Fruit fly (Drosophila melanogaster) whole organism, embryonic: Measurements from ENCODE around the gene Chpf.

Experiments
- Atf-2 ChIP-seq: fragments of 200-800 bp; sonication (Bioruptor generic); optimal IDR thresholded peaks from 2 replicates; lab custom pipeline; 2016; ENCODE audit warnings: missing biosample characterization, missing genetic modification characterization
- B-H1 ChIP-seq: fragments of 200-800 bp; sonication (Bioruptor generic); IDR thresholded peaks from 3 replicates; pipeline ENCODE4 v1.3.6; 2022; ENCODE audit warnings: missing biosample characterization, missing genetic modification characterization
- CG10267 ChIP-seq: fragments of 200-800 bp; sonication (Bioruptor generic); optimal IDR thresholded peaks from 2 replicates; lab custom pipeline; 2018; ENCODE audit warnings: missing biosample characterization, mild to moderate bottlenecking, missing genetic modification characterization, moderate library complexity
- CG11093 ChIP-seq: fragments of 200-800 bp; sonication (Bioruptor generic); IDR thresholded peaks from 3 replicates; pipeline ENCODE4 v1.3.6; 2022; ENCODE audit warnings: missing biosample characterization, missing genetic modification characterization
- CG13296 ChIP-seq: fragments of 200-800 bp; sonication (Bioruptor generic); optimal IDR thresholded peaks from 3 replicates; lab custom pipeline; 2018; ENCODE audit warnings: missing biosample characterization, mild to moderate bottlenecking, missing genetic modification characterization
- CG14860 ChIP-seq: fragments of 200-800 bp; sonication (Bioruptor generic); IDR thresholded peaks from 3 replicates; pipeline ENCODE4 v1.3.6; 2022; ENCODE audit warnings: missing biosample characterization, missing genetic modification characterization; ENCODE audit not compliant: partially characterized antibody
- CG15011 ChIP-seq: fragments of 200-800 bp; sonication (Bioruptor generic); optimal IDR thresholded peaks from 3 replicates; lab custom pipeline; 2018; ENCODE audit warnings: missing biosample characterization, mild to moderate bottlenecking, missing genetic modification characterization
- CG15269 ChIP-seq: fragments of 200-800 bp; sonication (Bioruptor generic); optimal IDR thresholded peaks from 2 replicates; lab custom pipeline; 2018; ENCODE audit warnings: missing biosample characterization, mild to moderate bottlenecking, missing genetic modification characterization, moderate library complexity
- CG1529 ChIP-seq: fragments of 200-800 bp; sonication (Bioruptor generic); optimal IDR thresholded peaks from 3 replicates; lab custom pipeline; 2018; ENCODE audit warnings: missing biosample characterization, missing genetic modification characterization
- CG1602 ChIP-seq: fragments of 200-800 bp; sonication (Bioruptor generic); optimal IDR thresholded peaks from 3 replicates; lab custom pipeline; 2016; ENCODE audit warnings: missing biosample characterization, missing genetic modification characterization
- CG1647 ChIP-seq: fragments of 200-800 bp; sonication (Bioruptor generic); optimal IDR thresholded peaks from 3 replicates; lab custom pipeline; 2016; ENCODE audit warnings: missing biosample characterization, missing genetic modification characterization
- CG17359 ChIP-seq: fragments of 200-800 bp; sonication (Bioruptor generic); optimal IDR thresholded peaks from 3 replicates; lab custom pipeline; 2018; ENCODE audit warnings: missing biosample characterization, mild to moderate bottlenecking, missing genetic modification characterization, moderate library complexity
- CG17361 ChIP-seq: fragments of 200-800 bp; sonication (Bioruptor generic); IDR thresholded peaks from 3 replicates; pipeline ENCODE4 v1.3.6; 2022; ENCODE audit warnings: missing biosample characterization, missing genetic modification characterization
- CG18764 ChIP-seq: fragments of 200-800 bp; sonication (Bioruptor generic); optimal IDR thresholded peaks from 3 replicates; lab custom pipeline; 2016; ENCODE audit warnings: missing biosample characterization, missing genetic modification characterization
- CG2678 ChIP-seq: fragments of 200-800 bp; sonication (Bioruptor generic); optimal IDR thresholded peaks from 3 replicates; lab custom pipeline; 2019; ENCODE audit warnings: missing biosample characterization, mild to moderate bottlenecking, missing genetic modification characterization, moderate library complexity
- CG30431 ChIP-seq: fragments of 200-800 bp; sonication (Bioruptor generic); optimal IDR thresholded peaks from 2 replicates; lab custom pipeline; 2017; ENCODE audit warnings: missing biosample characterization, missing genetic modification characterization
- CG3847 ChIP-seq: fragments of 200-800 bp; sonication (Bioruptor generic); IDR thresholded peaks from 2 replicates; pipeline ENCODE4 v1.3.6; 2022; ENCODE audit warnings: missing biosample characterization, missing genetic modification characterization
- CG43689 ChIP-seq: fragments of 200-800 bp; sonication (Bioruptor generic); IDR thresholded peaks from 2 replicates; pipeline ENCODE4 v1.3.6; 2022; ENCODE audit warnings: missing biosample characterization, missing genetic modification characterization
- CG4730 ChIP-seq: fragments of 200-800 bp; sonication (Bioruptor generic); IDR thresholded peaks from 2 replicates; pipeline ENCODE4 v1.3.6; 2022; ENCODE audit warnings: missing biosample characterization, missing genetic modification characterization
- CG6272 ChIP-seq: fragments of 200-800 bp; sonication (Bioruptor generic); IDR thresholded peaks from 2 replicates; pipeline ENCODE4 v1.3.6; 2022; ENCODE audit warnings: missing biosample characterization, missing genetic modification characterization
- CG6689 ChIP-seq: fragments of 200-800 bp; sonication (Bioruptor generic); IDR thresholded peaks from 2 replicates; pipeline ENCODE4 v1.3.6; 2022; ENCODE audit warnings: missing biosample characterization, missing genetic modification characterization
- CG7556 ChIP-seq: fragments of 200-800 bp; sonication (Bioruptor generic); optimal IDR thresholded peaks from 2 replicates; lab custom pipeline; 2017; ENCODE audit warnings: missing biosample characterization, mild to moderate bottlenecking, missing genetic modification characterization
- CG7786 ChIP-seq: fragments of 200-800 bp; sonication (Bioruptor generic); optimal IDR thresholded peaks from 2 replicates; lab custom pipeline; 2016; ENCODE audit warnings: missing biosample characterization, missing genetic modification characterization
- D19A ChIP-seq: fragments of 200-800 bp; optimal IDR thresholded peaks from 3 replicates; lab custom pipeline; 2019; ENCODE audit warnings: missing biosample characterization, mild to moderate bottlenecking, missing genetic modification characterization, moderate library complexity
- Gsc ChIP-seq: fragments of 200-800 bp; sonication (Bioruptor generic); IDR thresholded peaks from 2 replicates; pipeline ENCODE4 v1.3.6; 2022; ENCODE audit warnings: missing biosample characterization, missing genetic modification characterization
- HLH3B ChIP-seq: fragments of 200-800 bp; sonication (Bioruptor generic); IDR thresholded peaks from 2 replicates; pipeline ENCODE4 v1.3.6; 2022; ENCODE audit warnings: missing biosample characterization, missing genetic modification characterization
- Hmr ChIP-seq: fragments of 200-800 bp; sonication (Bioruptor generic); optimal IDR thresholded peaks from 3 replicates; lab custom pipeline; 2017; ENCODE audit warnings: mild to moderate bottlenecking, missing biosample characterization, missing genetic modification reagents, missing genetic modification characterization
- Hr3 ChIP-seq: fragments of 200-800 bp; sonication (Bioruptor generic); optimal IDR thresholded peaks from 3 replicates; lab custom pipeline; 2016; ENCODE audit warnings: missing biosample characterization, missing genetic modification characterization
- Hr51 ChIP-seq, 2 experiments: fragments of 200-800 bp; sonication (Bioruptor generic); optimal IDR thresholded peaks; 2 replicates in 1 of 2; 3 replicates in 1 of 2; lab custom pipeline; 2016 to 2018; ENCODE audit warnings: missing biosample characterization in 2 of 2, missing genetic modification characterization in 2 of 2, mild to moderate bottlenecking in 1 of 2, moderate library complexity in 1 of 2
- Meics ChIP-seq: fragments of 200-800 bp; sonication (Bioruptor generic); optimal IDR thresholded peaks from 2 replicates; lab custom pipeline; 2017; ENCODE audit warnings: missing biosample characterization, mild to moderate bottlenecking, missing genetic modification characterization
- Neu2 ChIP-seq: fragments of 200-800 bp; sonication (Bioruptor generic); optimal IDR thresholded peaks from 3 replicates; lab custom pipeline; 2016; ENCODE audit warnings: missing biosample characterization, missing genetic modification characterization, borderline replicate concordance
- PHDP ChIP-seq: fragments of 200-800 bp; sonication (Bioruptor generic); optimal IDR thresholded peaks from 3 replicates; lab custom pipeline; 2018; ENCODE audit warnings: missing biosample characterization, mild to moderate bottlenecking, missing genetic modification characterization, moderate library complexity
- Ptx1 ChIP-seq: fragments of 200-800 bp; sonication (Bioruptor generic); IDR thresholded peaks from 2 replicates; pipeline ENCODE4 v1.3.6; 2022; ENCODE audit warnings: missing biosample characterization, missing genetic modification characterization
- Rfx ChIP-seq: fragments of 200-800 bp; sonication (Bioruptor generic); IDR thresholded peaks from 2 replicates; pipeline ENCODE4 v1.3.6; 2022; ENCODE audit warnings: missing biosample characterization, missing genetic modification characterization
- Sry-δ ChIP-seq: fragments of 200-800 bp; sonication (Bioruptor generic); optimal IDR thresholded peaks from 2 replicates; lab custom pipeline; 2016; ENCODE audit warnings: missing biosample characterization, missing genetic modification characterization
- Stat92E ChIP-seq, 3 experiments: fragments of >200 bp in 2 of 3; fragments of 200-800 bp in 1 of 3; sonication (Bioruptor generic) in 1 of 3; optimal IDR thresholded peaks; 2 replicates each; lab custom pipeline; 2017 to 2019; ENCODE audit warnings: missing biosample characterization in 3 of 3, missing genetic modification characterization in 3 of 3, mild to moderate bottlenecking in 1 of 3, moderate library complexity in 1 of 3
- ash1 ChIP-seq: fragments of 200-800 bp; sonication (Bioruptor generic); optimal IDR thresholded peaks from 2 replicates; lab custom pipeline; 2018; ENCODE audit warnings: missing biosample characterization, mild to moderate bottlenecking, missing genetic modification characterization
- dmrt11E ChIP-seq: fragments of 200-800 bp; sonication (Bioruptor generic); optimal IDR thresholded peaks from 3 replicates; lab custom pipeline; 2018; ENCODE audit warnings: missing biosample characterization, mild to moderate bottlenecking, missing genetic modification characterization, moderate library complexity
- dpn ChIP-seq, 2 experiments: fragments of 200-800 bp; sonication (Bioruptor generic); optimal IDR thresholded peaks; 3 replicates each; lab custom pipeline; 2016; ENCODE audit warnings: missing biosample characterization in 2 of 2, missing genetic modification characterization in 2 of 2
- esg ChIP-seq: fragments of 200-800 bp; sonication (Bioruptor generic); conservative IDR thresholded peaks from 2 replicates; pipeline ENCODE4 v1.3.6; 2022; ENCODE audit warnings: missing biosample characterization, missing genetic modification characterization
- fd3F ChIP-seq: fragments of 200-800 bp; sonication (Bioruptor generic); optimal IDR thresholded peaks from 2 replicates; lab custom pipeline; 2018; ENCODE audit warnings: missing biosample characterization, mild to moderate bottlenecking, missing genetic modification characterization, moderate library complexity
- hth ChIP-seq: fragments of >200 bp; optimal IDR thresholded peaks from 2 replicates; lab custom pipeline; 2017; ENCODE audit warnings: inconsistent platforms
- kay ChIP-seq: fragments of 200-800 bp; sonication (Bioruptor generic); optimal IDR thresholded peaks from 2 replicates; lab custom pipeline; 2016; ENCODE audit warnings: missing biosample characterization, missing genetic modification characterization
- lab ChIP-seq: fragments of 200-800 bp; sonication (Bioruptor generic); optimal IDR thresholded peaks from 3 replicates; lab custom pipeline; 2017; ENCODE audit warnings: missing biosample characterization, missing genetic modification characterization, mild to moderate bottlenecking, moderate library complexity, missing genetic modification reagents
- lmd ChIP-seq: fragments of 200-800 bp; sonication (Bioruptor generic); IDR thresholded peaks from 2 replicates; pipeline ENCODE4 v1.3.6; 2022; ENCODE audit warnings: missing biosample characterization, missing genetic modification characterization
- lov ChIP-seq, 2 experiments: fragments of 200-800 bp in 1 of 2; fragments of >200 bp in 1 of 2; sonication (Bioruptor generic) in 1 of 2; IDR thresholded peaks in 1 of 2; optimal IDR thresholded peaks in 1 of 2; 2 replicates in 1 of 2; 3 replicates in 1 of 2; pipeline versions ENCODE4 v1.3.6 to Lab custom; 2017 to 2022; ENCODE audit warnings: missing biosample characterization in 1 of 2, missing genetic modification characterization in 1 of 2
- nau ChIP-seq: fragments of 200-800 bp; sonication (Bioruptor generic); optimal IDR thresholded peaks from 3 replicates; lab custom pipeline; 2017; ENCODE audit warnings: missing biosample characterization, mild to moderate bottlenecking, missing genetic modification characterization, missing genetic modification reagents
- ssp ChIP-seq: fragments of 200-800 bp; sonication (Bioruptor generic); IDR thresholded peaks from 2 replicates; pipeline ENCODE4 v1.3.6; 2022; ENCODE audit warnings: missing biosample characterization, missing genetic modification characterization
- z ChIP-seq: fragments of 200-800 bp; sonication (Bioruptor generic); IDR thresholded peaks from 3 replicates; pipeline ENCODE4 v1.3.6; 2022; ENCODE audit warnings: missing biosample characterization, missing genetic modification characterization
- zfh2 ChIP-seq: fragments of 200-800 bp; sonication (Bioruptor generic); optimal IDR thresholded peaks from 2 replicates; lab custom pipeline; 2016; ENCODE audit warnings: missing biosample characterization, missing genetic modification characterization

Gene Chpf

DNA sequence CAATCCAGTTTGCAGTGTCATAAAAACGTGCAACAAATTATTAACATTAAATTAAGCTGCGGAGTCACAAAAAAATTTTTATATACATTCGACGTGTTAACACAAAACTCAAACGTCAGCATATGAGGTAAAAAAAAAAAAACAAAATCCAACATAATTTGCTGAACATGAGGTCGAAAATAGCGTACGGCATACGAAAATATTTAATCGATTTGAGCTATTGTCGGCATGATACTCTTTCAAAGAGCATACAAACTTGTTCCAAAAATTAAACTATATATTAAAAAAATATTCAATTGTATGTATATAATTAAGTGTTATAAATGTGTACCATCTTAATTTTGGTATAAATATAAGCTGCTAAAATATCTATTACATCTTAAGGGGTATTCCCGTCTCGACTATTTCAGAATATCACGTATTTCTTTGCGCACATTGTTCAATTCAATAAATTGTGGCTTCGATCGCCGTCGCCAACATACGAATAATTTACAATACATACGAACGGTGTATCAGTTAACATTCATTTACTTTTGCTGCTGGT is 2.6 kb downstream of the Chpf start (continued):
- TF ChIP-seq Hr3 (peak; percentile 30), CG7786 (GFP tag; lab: Kevin White, UChicago) (no peak), CG2678 (tag; lab: Kevin White, UChicago) (peak; percentile 75), CG6272 (GFP tag; lab: Robert Waterston, UW) (no peak), CG13296 (GFP tag; lab: Kevin White, UChicago) (peak; percentile 38), lov (optimal IDR thresholded peaks at IDR 0.05; lab: Kevin White, UChicago) (no peak), lov (GFP tag; IDR thresholded peaks at IDR 0.05; lab: Robert Waterston, UW) (no peak), CG10267 (tag; lab: Kevin White, UChicago) (peak; percentile 37), CG17359 (tag; lab: Kevin White, UChicago) (peak; percentile 64), CG30431 (GFP tag; lab: Kevin White, UChicago) (no peak), esg (GFP tag; lab: Robert Waterston, UW) (peak; percentile 57), Atf-2 (GFP tag; lab: Kevin White, UChicago) (no peak), dmrt11E (tag; lab: Kevin White, UChicago) (no peak), CG4730 (GFP tag; lab: Robert Waterston, UW) (0 out of 2 replicates have a peak, but pooled peaks have one; percentile 13), ssp (0 out of 2 replicates have a peak, but pooled peaks have one; percentile 23), nau (GFP tag; lab: Kevin White, UChicago) (no peak), Rfx (peak; percentile 75), CG11093 (GFP tag; lab: Robert Waterston, UW) (no peak), CG3847 (GFP tag; lab: Robert Waterston, UW) (peak; percentile 60), Gsc (GFP tag; lab: Robert Waterston, UW) (no peak), fd3F (GFP tag; lab: Kevin White, UChicago) (peak; percentile 51), lab (peak; percentile 71), CG15269 (peak; percentile 77), ash1 (no peak), zfh2 (GFP tag; lab: Kevin White, UChicago) (no peak), CG14860 (GFP tag; lab: Robert Waterston, UW) (no peak), B-H1 (GFP tag; lab: Robert Waterston, UW) (peak; percentile 49), lmd (GFP tag; lab: Robert Waterston, UW) (peak; percentile 63), Hmr (GFP tag; lab: Kevin White, UChicago) (peak; percentile 61), CG1529 (GFP tag; lab: Kevin White, UChicago) (no peak), dpn (GFP tag; optimal IDR thresholded peaks at IDR 0.05; lab: Kevin White, UChicago) (peak in 1 of 2 experiments; percentile 16), D19A (tag; lab: Kevin White, UChicago) (peak; percentile 84), CG18764 (GFP tag; lab: Kevin White, UChicago) (no peak), kay (GFP tag; lab: Kevin White, UChicago) (no peak), Hr51 (GFP tag; optimal IDR thresholded peaks at IDR 0.05; lab: Kevin White, UChicago) (peak in 1 of 2 experiments; percentile 67), HLH3B (GFP tag; lab: Robert Waterston, UW) (peak; percentile 34; the same call in 1 of the 2 replicates), Meics (peak; percentile 64), PHDP (tag; lab: Kevin White, UChicago) (peak; percentile 63), Neu2 (GFP tag; lab: Kevin White, UChicago) (no peak), CG43689 (GFP tag; lab: Robert Waterston, UW) (0 out of 2 replicates have a peak, but pooled peaks have one; percentile 13), CG15011 (GFP tag; lab: Kevin White, UChicago) (peak; percentile 29), CG7556 (GFP tag; lab: Kevin White, UChicago) (peak; percentile 45), Stat92E (GFP tag; optimal IDR thresholded peaks at IDR 0.05; lab: Kevin White, UChicago) (no peak), Sry-δ (GFP tag; lab: Kevin White, UChicago) (no peak), Ptx1 (GFP tag; lab: Robert Waterston, UW) (peak; percentile 71), CG1602 (GFP tag; lab: Kevin White, UChicago) (no peak), CG6689 (GFP tag; lab: Robert Waterston, UW) (peak; percentile 38; the same call in 1 of the 2 replicates), CG1647 (GFP tag; lab: Kevin White, UChicago) (no peak), hth (lab: Kevin White, UChicago) (no peak), z (GFP tag; lab: Robert Waterston, UW) (no peak), CG17361 (GFP tag; lab: Robert Waterston, UW) (peak; percentile 59; the same call in 2 of the 3 replicates)
